Worm (Caenorhabditis elegans): ENCODE data around the gene pigt-1.

pigt-1 gene

DNA sequence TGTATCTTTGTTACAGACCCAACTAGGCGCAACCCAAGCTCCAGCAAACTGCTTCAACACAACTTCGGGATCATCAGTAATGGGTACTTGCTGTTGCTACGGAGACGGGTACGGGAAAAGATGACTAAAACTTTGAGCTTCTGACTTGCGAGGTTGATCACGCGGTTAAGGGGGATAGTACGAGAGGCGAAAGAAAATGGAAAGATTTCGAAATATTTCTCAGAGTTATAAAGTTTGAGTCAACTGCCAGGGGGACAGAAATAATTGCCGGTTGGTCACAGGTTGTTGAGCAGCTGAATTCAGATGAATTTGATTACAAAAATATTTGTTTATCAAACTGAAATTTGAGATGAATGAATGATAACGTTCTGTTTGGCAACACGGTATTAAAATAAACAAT, 33.0 kb downstream of the pigt-1 start:
- TF ChIP-seq ceh-58 (GFP tag; IDR thresholded peaks at IDR 0.05): no peak
- no peak for TF ChIP-seq mxl-1 (tag; optimal IDR thresholded peaks at IDR 0.05)
- TF ChIP-seq ztf-6 (GFP tag; IDR thresholded peaks at IDR 0.05): no peak
- TF ChIP-seq attf-5 (GFP tag; optimal IDR thresholded peaks at IDR 0.05): no peak
- no peak for TF ChIP-seq mes-4 (tag; optimal IDR thresholded peaks at IDR 0.05)
- no peak for TF ChIP-seq F57C9.4 (tag; optimal IDR thresholded peaks at IDR 0.05)
- TF ChIP-seq rpc-1 (optimal IDR thresholded peaks at IDR 0.05): no peak
- no peak for TF ChIP-seq rpc-1 (tag; optimal IDR thresholded peaks at IDR 0.05)
- no peak for TF ChIP-seq madf-8 (GFP tag; conservative IDR thresholded peaks at IDR 0.05)
- TF ChIP-seq xnd-1 (tag; optimal IDR thresholded peaks at IDR 0.05): no peak
- no peak for TF ChIP-seq B0019.2 (GFP tag; conservative IDR thresholded peaks at IDR 0.05)
- TF ChIP-seq Y56A3A.18 (GFP tag; IDR thresholded peaks at IDR 0.05): no peak
- TF ChIP-seq Y79H2A.3 (GFP tag; conservative IDR thresholded peaks at IDR 0.05): no peak
- no peak for TF ChIP-seq snpc-4 (GFP tag; optimal IDR thresholded peaks at IDR 0.05)
- TF ChIP-seq snpc-4 (tag; optimal IDR thresholded peaks at IDR 0.05): no peak
- TF ChIP-seq Y53G8AR.9 (GFP tag; conservative IDR thresholded peaks at IDR 0.05): no peak
- TF ChIP-seq cebp-2 (GFP tag; IDR thresholded peaks at IDR 0.05): no peak
- no peak for TF ChIP-seq B0336.3 (GFP tag; IDR thresholded peaks at IDR 0.05)
- TF ChIP-seq ceh-27 (GFP tag; optimal IDR thresholded peaks at IDR 0.05): no peak
- TF ChIP-seq F49E8.2 (tag; optimal IDR thresholded peaks at IDR 0.05; ENCODE audit: insufficient read depth): no peak

DNA sequence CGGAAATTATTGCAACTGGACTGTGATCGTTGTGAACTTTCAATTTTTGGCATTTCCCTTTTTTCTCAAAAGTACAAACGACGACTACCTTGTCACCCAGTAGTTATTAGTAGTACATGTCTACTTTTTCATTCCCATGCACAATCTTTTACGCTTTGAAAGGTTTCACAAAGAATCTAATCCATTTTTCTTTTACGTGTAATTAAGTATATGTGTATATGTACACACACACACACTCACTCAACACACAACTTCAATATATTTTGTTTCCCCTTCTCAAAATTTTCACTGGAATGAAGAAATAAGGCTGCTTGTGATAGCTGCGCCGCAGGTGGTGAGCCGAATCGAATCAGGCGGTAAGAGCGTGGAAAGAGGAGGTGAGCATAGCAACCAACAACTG, 33.9 kb downstream of the pigt-1 start, which contains the start of gene F58B4.6:
Gene F58B4.6 (plus strand): TSS at position 301 of the 400 bp plus-strand sequence.
- no peak for TF ChIP-seq tlf-1 (GFP tag; optimal IDR thresholded peaks at IDR 0.05)
- no peak for TF ChIP-seq nhr-120 (GFP tag; IDR thresholded peaks at IDR 0.05)
- no peak for TF ChIP-seq F22D6.2 (tag; optimal IDR thresholded peaks at IDR 0.05)
- no peak for TF ChIP-seq attf-5 (GFP tag; optimal IDR thresholded peaks at IDR 0.05)
- no peak for TF ChIP-seq nhr-80 (tag; optimal IDR thresholded peaks at IDR 0.05)
- no peak for TF ChIP-seq aptf-2 (GFP tag; conservative IDR thresholded peaks at IDR 0.05)
- TF ChIP-seq ceh-27 (GFP tag; optimal IDR thresholded peaks at IDR 0.05): no peak

DNA sequence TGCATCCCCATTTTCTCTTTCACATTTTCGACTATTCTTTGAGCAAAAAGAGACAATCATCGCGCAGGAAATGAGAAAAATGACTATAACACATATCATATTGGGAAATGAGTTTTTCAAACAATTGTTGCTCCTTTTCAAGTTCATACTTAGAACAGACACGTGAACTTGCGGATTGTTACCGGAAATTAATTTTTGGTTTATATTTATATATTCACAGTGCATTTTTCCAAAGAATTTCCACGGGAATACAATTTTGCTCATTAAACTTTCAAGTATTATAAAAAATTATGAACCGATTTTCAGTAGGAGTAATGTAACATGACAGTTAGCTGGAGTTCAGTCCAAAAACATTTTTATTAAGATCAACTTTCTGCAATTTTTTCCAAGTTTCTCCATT, 35.4 kb downstream of the pigt-1 start, which contains the start of gene F58B4.7:
Gene F58B4.7 (minus strand): TSS at position 101 of the 400 bp plus-strand sequence.
- TF ChIP-seq cebp-2 (GFP tag; IDR thresholded peaks at IDR 0.05) (no peak), bed-1 (GFP tag; IDR thresholded peaks at IDR 0.05) (no peak), gei-17 (GFP tag; optimal IDR thresholded peaks at IDR 0.05) (no peak)

DNA sequence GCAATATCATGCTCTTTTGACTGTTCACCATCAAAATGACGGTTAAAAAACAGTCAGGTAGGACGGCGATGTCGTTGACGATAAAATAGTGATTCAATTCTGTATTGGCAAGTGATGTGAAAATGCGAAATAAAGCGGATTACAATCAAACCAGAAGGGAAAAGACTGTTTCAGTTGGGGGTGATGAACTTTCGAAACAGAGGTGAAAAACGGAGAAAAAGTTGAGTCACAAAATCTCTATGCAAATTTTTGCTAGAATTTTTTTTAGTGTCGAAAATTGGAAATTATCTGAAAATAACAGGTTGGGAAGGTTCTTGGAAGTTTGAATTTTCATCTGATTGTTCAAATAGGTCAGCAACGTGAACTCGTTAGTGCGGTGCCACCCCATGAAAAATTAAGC, 36.9 kb downstream of the pigt-1 start, which contains the start of gene nas-31:
Gene nas-31 (minus strand): TSS at position 101 of the 400 bp plus-strand sequence.
- TF ChIP-seq ztf-6 (GFP tag; IDR thresholded peaks at IDR 0.05) (no peak), T07F8.4 (tag; optimal IDR thresholded peaks at IDR 0.05) (no peak), F52B5.7 (tag; optimal IDR thresholded peaks at IDR 0.05) (no peak), rcor-1 (GFP tag; IDR thresholded peaks at IDR 0.05) (no peak), Y95B8A.8 (GFP tag; IDR thresholded peaks at IDR 0.05) (no peak), B0019.2 (GFP tag; conservative IDR thresholded peaks at IDR 0.05) (no peak), aptf-2 (GFP tag; conservative IDR thresholded peaks at IDR 0.05) (no peak), D2030.7 (GFP tag; IDR thresholded peaks at IDR 0.05) (no peak), hsf-1 (GFP tag; IDR thresholded peaks at IDR 0.05) (no peak), ekl-4 (GFP tag; IDR thresholded peaks at IDR 0.05) (no peak), madf-10 (tag; optimal IDR thresholded peaks at IDR 0.05) (no peak), sptf-2 (GFP tag; optimal IDR thresholded peaks at IDR 0.05) (no peak), rec-8 (tag; optimal IDR thresholded peaks at IDR 0.05) (no peak)
